Worm (Caenorhabditis elegans) whole organism, L3 larva: Measurements from ENCODE around the gene dhs-26.

Experiments used
- aly-2 ChIP-seq: fragments of 150-350 bp; optimal IDR thresholded peaks from 2 replicates; lab custom pipeline; 2014; ENCODE audit warnings: missing biosample characterization, missing genetic modification characterization
- ceh-82 ChIP-seq: fragments of 150-350 bp; optimal IDR thresholded peaks from 2 replicates; lab custom pipeline; 2014; ENCODE audit warnings: missing biosample characterization, missing genetic modification characterization
- eor-1 ChIP-seq, 2 experiments: fragments of 150-350 bp; optimal IDR thresholded peaks; 2 replicates each; lab custom pipeline; 2014 to 2018; ENCODE audit warnings: missing biosample characterization in 2 of 2, missing genetic modification characterization in 2 of 2
- fkh-10 ChIP-seq: sonication (generic microtip); optimal IDR thresholded peaks from 2 replicates; lab custom pipeline; 2017; ENCODE audit warnings: missing biosample characterization, missing genetic modification reagents, missing genetic modification characterization
- fkh-2 ChIP-seq: fragments of 150-350 bp; optimal IDR thresholded peaks from 2 replicates; lab custom pipeline; 2014; ENCODE audit warnings: missing biosample characterization, missing genetic modification reagents, missing genetic modification characterization
- hmg-11 ChIP-seq: sonication (generic microtip); optimal IDR thresholded peaks from 2 replicates; lab custom pipeline; 2016; ENCODE audit warnings: missing genetic modification characterization, missing compliant biosample characterization
- mdl-1 ChIP-seq: fragments of 150-350 bp; optimal IDR thresholded peaks from 2 replicates; lab custom pipeline; 2014; ENCODE audit warnings: missing biosample characterization, missing genetic modification characterization
- nhr-11 ChIP-seq: fragments of 150-350 bp; optimal IDR thresholded peaks from 2 replicates; lab custom pipeline; 2014; ENCODE audit warnings: missing biosample characterization, missing genetic modification characterization
- nhr-12 ChIP-seq: fragments of 150-350 bp; optimal IDR thresholded peaks from 2 replicates; lab custom pipeline; 2014; ENCODE audit warnings: missing biosample characterization, missing genetic modification characterization
- nhr-76 ChIP-seq: fragments of 150-350 bp; sonication (generic microtip); optimal IDR thresholded peaks from 5 replicates; lab custom pipeline; 2014; ENCODE audit warnings: missing biosample characterization, missing genetic modification characterization
- nhr-77 ChIP-seq: fragments of 150-350 bp; optimal IDR thresholded peaks from 2 replicates; lab custom pipeline; 2014; ENCODE audit warnings: missing biosample characterization, missing genetic modification characterization
- skn-1 ChIP-seq: fragments of 150-350 bp; optimal IDR thresholded peaks from 2 replicates; lab custom pipeline; 2014; ENCODE audit warnings: missing biosample characterization, missing genetic modification characterization
- unc-62 ChIP-seq: fragments of 150-350 bp; sonication (generic microtip); optimal IDR thresholded peaks from 4 replicates; lab custom pipeline; 2014; ENCODE audit warnings: missing biosample characterization, missing genetic modification reagents, missing genetic modification characterization
- ztf-4 ChIP-seq: fragments of 150-350 bp; optimal IDR thresholded peaks from 2 replicates; lab custom pipeline; 2014; ENCODE audit warnings: missing biosample characterization, missing genetic modification characterization

- TF ChIP-seq aly-2 (tag; lab: Kevin White, UChicago) (no peak), fkh-10 (GFP tag; lab: Kevin White, UChicago) (no peak), ceh-82 (tag; lab: Kevin White, UChicago) (no peak), nhr-76 (tag; lab: Kevin White, UChicago) (no peak), ztf-4 (tag; lab: Kevin White, UChicago) (no peak), nhr-12 (no peak), eor-1 (tag; optimal IDR thresholded peaks at IDR 0.05; lab: Kevin White, UChicago) (no peak), hmg-11 (tag; lab: Kevin White, UChicago) (peak; percentile 59), unc-62 (GFP tag; lab: Kevin White, UChicago) (no peak), nhr-77 (no peak), skn-1 (tag; lab: Kevin White, UChicago) (no peak), mdl-1 (no peak), nhr-11 (tag; lab: Kevin White, UChicago) (no peak), fkh-2 (tag; lab: Kevin White, UChicago) (no peak)
These were observed 16.8 kb upstream of the dhs-26 start, which contains the start of gene sorf-1 for ce11 chrX:3379114-3379513.
